Fruit fly (Drosophila melanogaster): Measurements from ENCODE around the gene CG9411.
A peak's percentile ranks its signal among the peaks of the same experiment; 100 is the strongest.

CG9411 gene

DNA sequence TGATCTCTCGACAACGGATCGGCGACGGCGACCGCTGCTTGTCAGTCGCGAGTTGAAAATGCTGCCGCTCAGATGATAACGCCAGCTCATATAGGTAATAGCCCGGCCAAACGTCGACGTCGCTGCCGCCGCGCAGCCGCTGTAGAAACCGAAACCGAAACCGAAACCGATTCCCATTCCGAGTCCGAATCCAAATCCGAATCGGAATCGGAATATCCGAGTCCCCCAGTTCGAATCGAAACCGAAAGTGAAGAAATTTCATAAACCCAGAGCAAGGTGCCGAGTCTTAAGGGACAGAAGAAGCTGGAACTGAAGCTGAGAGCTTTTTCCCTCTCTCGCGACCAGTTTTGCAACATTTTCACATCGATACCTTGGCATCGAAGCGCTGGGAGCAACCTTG lies at the start of gene CG9411:
Gene CG9411, minus strand, starts transcription at position 67 of the 400 bp plus-strand sequence.
- TF ChIP-seq CG13204 (GFP tag; optimal IDR thresholded peaks at IDR 0.05) (no peak), fd96Ca (GFP tag; IDR thresholded peaks at IDR 0.05) (no peak), CG17806 (tag; optimal IDR thresholded peaks at IDR 0.05) (no peak), Pif1B (GFP tag; optimal IDR thresholded peaks at IDR 0.05) (no peak), CG4496 (GFP tag; IDR thresholded peaks at IDR 0.05) (no peak), CG8301 (tag; optimal IDR thresholded peaks at IDR 0.05) (no peak), D1 (tag; optimal IDR thresholded peaks at IDR 0.05) (no peak), Ets98B (GFP tag; IDR thresholded peaks at IDR 0.05) (no peak), CG9948 (tag; optimal IDR thresholded peaks at IDR 0.05) (no peak)

dm6 chrX:14500992-14501391 lies 21.1 kb upstream of the CG9411 start:
- TF ChIP-seq CG8301 (tag; optimal IDR thresholded peaks at IDR 0.05) = no peak
- no peak for TF ChIP-seq gl (tag; optimal IDR thresholded peaks at IDR 0.05)
- TF ChIP-seq Pif1B (GFP tag; optimal IDR thresholded peaks at IDR 0.05) = no peak
- TF ChIP-seq CG4496 (GFP tag; IDR thresholded peaks at IDR 0.05) = no peak
- no peak for TF ChIP-seq CG9948 (tag; optimal IDR thresholded peaks at IDR 0.05)
- TF ChIP-seq CG10348 (GFP tag; IDR thresholded peaks at IDR 0.05) = no peak
- TF ChIP-seq D1 (tag; optimal IDR thresholded peaks at IDR 0.05) = no peak
- no peak for TF ChIP-seq CG14655 (GFP tag; optimal IDR thresholded peaks at IDR 0.05)
- no peak for TF ChIP-seq CG17806 (tag; optimal IDR thresholded peaks at IDR 0.05)
- TF ChIP-seq EcR (GFP tag; optimal IDR thresholded peaks at IDR 0.05) = no peak
- no peak for TF ChIP-seq Snoo (tag; optimal IDR thresholded peaks at IDR 0.05)
- no peak for TF ChIP-seq CG8159 (tag; optimal IDR thresholded peaks at IDR 0.05)
- TF ChIP-seq CG15710 (tag; optimal IDR thresholded peaks at IDR 0.05) = no peak
- TF ChIP-seq Ets98B (GFP tag; IDR thresholded peaks at IDR 0.05) = no peak
- no peak for TF ChIP-seq CG12605 (GFP tag; IDR thresholded peaks at IDR 0.05)
- no peak for TF ChIP-seq CG32121 (GFP tag; IDR thresholded peaks at IDR 0.05)
- TF ChIP-seq Pif1A (GFP tag; optimal IDR thresholded peaks at IDR 0.05) = no peak
- no peak for TF ChIP-seq fd96Ca (GFP tag; IDR thresholded peaks at IDR 0.05)
- TF ChIP-seq rn (GFP tag; IDR thresholded peaks at IDR 0.05) = no peak

DNA sequence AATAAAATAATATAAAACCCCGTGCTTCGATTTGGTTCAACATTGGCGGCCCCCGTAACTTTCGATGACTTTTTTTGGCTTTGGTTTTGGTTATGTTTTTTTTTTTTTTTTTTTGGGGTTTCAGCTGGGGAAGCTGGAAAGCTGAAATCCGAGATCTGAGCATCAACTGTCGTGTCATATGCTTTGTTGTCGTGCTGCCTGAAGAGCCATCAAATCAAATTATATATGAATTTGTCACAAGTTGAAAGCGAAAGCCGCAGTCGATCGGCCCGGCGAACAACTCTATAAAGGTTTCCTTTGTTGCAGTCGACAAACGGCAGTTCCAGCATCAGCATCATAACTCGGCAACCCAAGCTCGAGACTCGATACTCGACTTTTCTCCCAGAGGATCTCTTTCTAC lies 15.9 kb upstream of the CG9411 start, which contains the start of gene CG12540:
Gene CG12540, plus strand, starts transcription at position 301 of the 400 bp plus-strand sequence.
- TF ChIP-seq Pif1A (GFP tag; optimal IDR thresholded peaks at IDR 0.05) = no peak
- no peak for TF ChIP-seq CG13204 (GFP tag; optimal IDR thresholded peaks at IDR 0.05)
- TF ChIP-seq CG8159 (tag; optimal IDR thresholded peaks at IDR 0.05) = no peak
- no peak for TF ChIP-seq CG14655 (GFP tag; optimal IDR thresholded peaks at IDR 0.05)
- no peak for TF ChIP-seq Pif1B (GFP tag; optimal IDR thresholded peaks at IDR 0.05)
- TF ChIP-seq gl (tag; optimal IDR thresholded peaks at IDR 0.05) = no peak
- TF ChIP-seq CG34367 (tag; optimal IDR thresholded peaks at IDR 0.05) = no peak
- no peak for TF ChIP-seq D1 (tag; optimal IDR thresholded peaks at IDR 0.05)
- TF ChIP-seq CG15710 (tag; optimal IDR thresholded peaks at IDR 0.05) = no peak
- no peak for TF ChIP-seq CG12605 (GFP tag; IDR thresholded peaks at IDR 0.05)

- TF ChIP-seq CG32121 (GFP tag; IDR thresholded peaks at IDR 0.05) = 0 out of 2 replicates have a peak, but pooled peaks have one; percentile 22
- TF ChIP-seq CG12605 (GFP tag; IDR thresholded peaks at IDR 0.05) = 0 out of 2 replicates have a peak, but pooled peaks have one; percentile 15
- no peak for TF ChIP-seq D1 (tag; optimal IDR thresholded peaks at IDR 0.05)
- no peak for TF ChIP-seq CG10348 (GFP tag; IDR thresholded peaks at IDR 0.05)
- peak; percentile 66 for TF ChIP-seq Snoo (tag; optimal IDR thresholded peaks at IDR 0.05)
- TF ChIP-seq CG4496 (GFP tag; IDR thresholded peaks at IDR 0.05) = peak; percentile 55; the same call in 2 of the 3 replicates
- no peak for TF ChIP-seq CG17806 (tag; optimal IDR thresholded peaks at IDR 0.05)
- peak; percentile 57 for TF ChIP-seq Pif1A (GFP tag; optimal IDR thresholded peaks at IDR 0.05)
- TF ChIP-seq gl (tag; optimal IDR thresholded peaks at IDR 0.05) = no peak
- TF ChIP-seq EcR (GFP tag; optimal IDR thresholded peaks at IDR 0.05) = no peak
- no peak for TF ChIP-seq CG13204 (GFP tag; optimal IDR thresholded peaks at IDR 0.05)
- TF ChIP-seq CG15710 (tag; optimal IDR thresholded peaks at IDR 0.05) = peak; percentile 12
- peak; percentile 27; the same call in 1 of the 2 replicates for TF ChIP-seq Ets98B (GFP tag; IDR thresholded peaks at IDR 0.05)
- peak; percentile 66 for TF ChIP-seq Pif1B (GFP tag; optimal IDR thresholded peaks at IDR 0.05)
- peak; percentile 12 for TF ChIP-seq CG8301 (tag; optimal IDR thresholded peaks at IDR 0.05)
- TF ChIP-seq CG8159 (tag; optimal IDR thresholded peaks at IDR 0.05) = peak; percentile 19
- TF ChIP-seq CG34367 (tag; optimal IDR thresholded peaks at IDR 0.05) = no peak
- peak; percentile 42 for TF ChIP-seq CG14655 (GFP tag; optimal IDR thresholded peaks at IDR 0.05)
These were observed 14.0 kb upstream of the CG9411 start for dm6 chrX:14493779-14494401.

- no peak for TF ChIP-seq rn (GFP tag; IDR thresholded peaks at IDR 0.05)
- peak; percentile 68 for TF ChIP-seq CG15710 (tag; optimal IDR thresholded peaks at IDR 0.05)
- peak; percentile 75 for TF ChIP-seq Pif1A (GFP tag; optimal IDR thresholded peaks at IDR 0.05)
- TF ChIP-seq D1 (tag; optimal IDR thresholded peaks at IDR 0.05) = peak; percentile 4
- peak; percentile 79 for TF ChIP-seq CG14655 (GFP tag; optimal IDR thresholded peaks at IDR 0.05)
- peak; percentile 51 for TF ChIP-seq CG17806 (tag; optimal IDR thresholded peaks at IDR 0.05)
- no peak for TF ChIP-seq CG12605 (GFP tag; IDR thresholded peaks at IDR 0.05)
- no peak for TF ChIP-seq CG13204 (GFP tag; optimal IDR thresholded peaks at IDR 0.05)
- TF ChIP-seq Pif1B (GFP tag; optimal IDR thresholded peaks at IDR 0.05) = peak; percentile 69
- TF ChIP-seq Ets98B (GFP tag; IDR thresholded peaks at IDR 0.05) = peak; percentile 29; the same call in 1 of the 2 replicates
- TF ChIP-seq fd96Ca (GFP tag; IDR thresholded peaks at IDR 0.05) = peak; percentile 44; the same call in 1 of the 3 replicates
- peak; percentile 62 for TF ChIP-seq CG8301 (tag; optimal IDR thresholded peaks at IDR 0.05)
- TF ChIP-seq Snoo (tag; optimal IDR thresholded peaks at IDR 0.05) = peak; percentile 83
- peak; percentile 68 for TF ChIP-seq CG9948 (tag; optimal IDR thresholded peaks at IDR 0.05)
- TF ChIP-seq CG32121 (GFP tag; IDR thresholded peaks at IDR 0.05) = peak; percentile 45; the same call in 1 of the 2 replicates
- TF ChIP-seq EcR (GFP tag; optimal IDR thresholded peaks at IDR 0.05) = no peak
- peak; percentile 59; the same call in 1 of the 3 replicates for TF ChIP-seq CG4496 (GFP tag; IDR thresholded peaks at IDR 0.05)
- peak; percentile 75 for TF ChIP-seq CG8159 (tag; optimal IDR thresholded peaks at IDR 0.05)
- no peak for TF ChIP-seq gl (tag; optimal IDR thresholded peaks at IDR 0.05)
- no peak for TF ChIP-seq CG10348 (GFP tag; IDR thresholded peaks at IDR 0.05)
- TF ChIP-seq CG34367 (tag; optimal IDR thresholded peaks at IDR 0.05) = peak; percentile 7
These were observed 3.7 kb upstream of the CG9411 start for dm6 chrX:14483521-14484031.
